Fruit fly (Drosophila melanogaster) whole organism, embryonic: Measurements from ENCODE around the gene Gs1l.

Experiments
- ATbp ChIP-seq: fragments of 200-800 bp; sonication (Bioruptor generic); optimal IDR thresholded peaks from 2 replicates; lab custom pipeline; 2017; ENCODE audit warnings: missing biosample characterization, mild to moderate bottlenecking, missing genetic modification characterization, missing genetic modification reagents
- Blimp-1 ChIP-seq: fragments of 200-800 bp; sonication (Bioruptor generic); optimal IDR thresholded peaks from 3 replicates; lab custom pipeline; 2018; ENCODE audit warnings: missing biosample characterization, missing genetic modification characterization, mild to moderate bottlenecking, moderate library complexity, missing genetic modification reagents
- CG10543 ChIP-seq: fragments of 200-800 bp; sonication (Bioruptor generic); optimal IDR thresholded peaks from 3 replicates; lab custom pipeline; 2017; ENCODE audit warnings: missing biosample characterization, mild to moderate bottlenecking, missing genetic modification characterization, moderate library complexity
- CG10959 ChIP-seq: fragments of 200-800 bp; sonication (Bioruptor generic); IDR thresholded peaks from 2 replicates; pipeline ENCODE4 v1.3.6; 2022; ENCODE audit warnings: missing biosample characterization, missing genetic modification characterization
- CG11695 ChIP-seq: fragments of 200-800 bp; sonication (Bioruptor generic); IDR thresholded peaks from 3 replicates; pipeline ENCODE4 v1.3.6; 2022; ENCODE audit warnings: missing biosample characterization, missing genetic modification characterization
- CG13296 ChIP-seq: fragments of 200-800 bp; sonication (Bioruptor generic); optimal IDR thresholded peaks from 3 replicates; lab custom pipeline; 2018; ENCODE audit warnings: missing biosample characterization, mild to moderate bottlenecking, missing genetic modification characterization
- CG13775 ChIP-seq: fragments of 200-800 bp; sonication (Bioruptor generic); optimal IDR thresholded peaks from 3 replicates; lab custom pipeline; 2017; ENCODE audit warnings: missing biosample characterization, mild to moderate bottlenecking, missing genetic modification characterization
- CG16779 ChIP-seq: fragments of 200-800 bp; sonication (Bioruptor generic); IDR thresholded peaks from 2 replicates; pipeline ENCODE4 v1.3.6; 2022; ENCODE audit warnings: missing biosample characterization, missing genetic modification characterization
- CG18476 ChIP-seq: fragments of 200-800 bp; sonication (Bioruptor generic); optimal IDR thresholded peaks from 2 replicates; lab custom pipeline; 2016; ENCODE audit warnings: missing biosample characterization, mild to moderate bottlenecking, missing genetic modification characterization
- CG18599 ChIP-seq: fragments of 200-800 bp; sonication (Bioruptor generic); optimal IDR thresholded peaks from 3 replicates; lab custom pipeline; 2017; ENCODE audit warnings: missing biosample characterization, missing genetic modification characterization, mild to moderate bottlenecking, moderate library complexity, missing genetic modification reagents
- CG18619 ChIP-seq: fragments of 200-800 bp; sonication (Bioruptor generic); optimal IDR thresholded peaks from 3 replicates; lab custom pipeline; 2017; ENCODE audit warnings: missing biosample characterization, mild to moderate bottlenecking, missing genetic modification characterization
- CG34224 ChIP-seq: fragments of 200-800 bp; sonication (Bioruptor generic); IDR thresholded peaks from 3 replicates; pipeline ENCODE4 v1.3.6; 2022; ENCODE audit warnings: missing biosample characterization, missing genetic modification characterization; ENCODE audit not compliant: partially characterized antibody
- CG6175 ChIP-seq: fragments of 200-800 bp; sonication (Bioruptor generic); IDR thresholded peaks from 3 replicates; pipeline ENCODE4 v1.3.6; 2022; ENCODE audit warnings: missing biosample characterization, missing genetic modification characterization
- CG7963 ChIP-seq: fragments of 200-800 bp; sonication (Bioruptor generic); IDR thresholded peaks from 3 replicates; pipeline ENCODE4 v1.3.6; 2022; ENCODE audit warnings: missing biosample characterization, missing genetic modification characterization; ENCODE audit not compliant: partially characterized antibody
- CG7987 ChIP-seq: fragments of 200-800 bp; sonication (Bioruptor generic); optimal IDR thresholded peaks from 2 replicates; lab custom pipeline; 2018; ENCODE audit warnings: missing biosample characterization, mild to moderate bottlenecking, missing genetic modification characterization, moderate library complexity
- CG9727 ChIP-seq: fragments of 200-800 bp; sonication (Bioruptor generic); optimal IDR thresholded peaks from 3 replicates; lab custom pipeline; 2017; ENCODE audit warnings: missing biosample characterization, mild to moderate bottlenecking, missing genetic modification characterization
- CkIIα-i1 ChIP-seq: fragments of 200-800 bp; sonication (Bioruptor generic); IDR thresholded peaks from 2 replicates; pipeline ENCODE4 v1.3.6; 2022; ENCODE audit warnings: missing biosample characterization, missing genetic modification characterization
- Dbx ChIP-seq: fragments of 200-800 bp; sonication (Bioruptor generic); IDR thresholded peaks from 3 replicates; pipeline ENCODE4 v1.3.6; 2022; ENCODE audit warnings: missing biosample characterization, missing genetic modification characterization
- Dip3 ChIP-seq: fragments of 200-800 bp; sonication (Bioruptor generic); optimal IDR thresholded peaks from 3 replicates; lab custom pipeline; 2016; ENCODE audit warnings: missing biosample characterization, missing genetic modification characterization
- Elba2 ChIP-seq: fragments of 200-800 bp; sonication (Bioruptor generic); optimal IDR thresholded peaks from 3 replicates; lab custom pipeline; 2016; ENCODE audit warnings: missing biosample characterization, missing genetic modification characterization
- H15 ChIP-seq: fragments of 200-800 bp; sonication (Bioruptor generic); IDR thresholded peaks from 3 replicates; pipeline ENCODE4 v1.3.6; 2022; ENCODE audit warnings: missing biosample characterization, missing genetic modification characterization
- HLH3B ChIP-seq: fragments of 200-800 bp; sonication (Bioruptor generic); IDR thresholded peaks from 2 replicates; pipeline ENCODE4 v1.3.6; 2022; ENCODE audit warnings: missing biosample characterization, missing genetic modification characterization
- HLH4C ChIP-seq: fragments of 200-800 bp; sonication (Bioruptor generic); IDR thresholded peaks from 3 replicates; pipeline ENCODE4 v1.3.6; 2022; ENCODE audit warnings: missing biosample characterization, missing genetic modification characterization; ENCODE audit not compliant: partially characterized antibody
- Lhr ChIP-seq: fragments of 200-800 bp; sonication (Bioruptor generic); optimal IDR thresholded peaks from 3 replicates; lab custom pipeline; 2017; ENCODE audit warnings: mild to moderate bottlenecking, missing biosample characterization, missing genetic modification reagents, missing genetic modification characterization
- Max ChIP-seq: fragments of 200-800 bp; sonication (Bioruptor generic); optimal IDR thresholded peaks from 2 replicates; lab custom pipeline; 2016; ENCODE audit warnings: missing biosample characterization, mild to moderate bottlenecking, missing genetic modification characterization
- Med ChIP-seq: fragments of 200-800 bp; sonication (Bioruptor generic); peaks from one replicate; lab custom pipeline; 2016; ENCODE audit warnings: missing biosample characterization, missing genetic modification characterization, mild to moderate bottlenecking, inconsistent platforms, moderate library complexity
- Sin3A ChIP-seq: fragments of >200 bp; optimal IDR thresholded peaks from 2 replicates; lab custom pipeline; 2018
- Sox100B ChIP-seq: fragments of 200-800 bp; sonication (Bioruptor generic); optimal IDR thresholded peaks from 3 replicates; lab custom pipeline; 2018; ENCODE audit warnings: missing biosample characterization, mild to moderate bottlenecking, missing genetic modification characterization
- Stat92E ChIP-seq, 3 experiments: fragments of >200 bp in 2 of 3; fragments of 200-800 bp in 1 of 3; sonication (Bioruptor generic) in 1 of 3; optimal IDR thresholded peaks; 2 replicates each; lab custom pipeline; 2017 to 2019; ENCODE audit warnings: missing biosample characterization in 3 of 3, missing genetic modification characterization in 3 of 3, mild to moderate bottlenecking in 1 of 3, moderate library complexity in 1 of 3
- aop ChIP-seq: fragments of 200-800 bp; sonication (Bioruptor generic); IDR thresholded peaks from 2 replicates; pipeline ENCODE4 v1.3.6; 2022; ENCODE audit warnings: missing biosample characterization, missing genetic modification characterization
- dpn ChIP-seq, 2 experiments: fragments of 200-800 bp; sonication (Bioruptor generic); optimal IDR thresholded peaks; 3 replicates each; lab custom pipeline; 2016; ENCODE audit warnings: missing biosample characterization in 2 of 2, missing genetic modification characterization in 2 of 2
- gt ChIP-seq: fragments of 200-800 bp; sonication (Bioruptor generic); IDR thresholded peaks from 2 replicates; pipeline ENCODE4 v1.3.6; 2022; ENCODE audit warnings: missing biosample characterization, missing genetic modification characterization
- ham ChIP-seq: fragments of 200-800 bp; sonication (Bioruptor generic); IDR thresholded peaks from 2 replicates; pipeline ENCODE4 v1.3.6; 2022; ENCODE audit warnings: missing biosample characterization, missing genetic modification characterization
- lab ChIP-seq: fragments of 200-800 bp; sonication (Bioruptor generic); optimal IDR thresholded peaks from 3 replicates; lab custom pipeline; 2017; ENCODE audit warnings: missing biosample characterization, missing genetic modification characterization, mild to moderate bottlenecking, moderate library complexity, missing genetic modification reagents
- lmd ChIP-seq: fragments of 200-800 bp; sonication (Bioruptor generic); IDR thresholded peaks from 2 replicates; pipeline ENCODE4 v1.3.6; 2022; ENCODE audit warnings: missing biosample characterization, missing genetic modification characterization
- nerfin-2 ChIP-seq: fragments of 200-800 bp; sonication (Bioruptor generic); IDR thresholded peaks from 2 replicates; pipeline ENCODE4 v1.3.6; 2022; ENCODE audit warnings: missing biosample characterization, missing genetic modification characterization; ENCODE audit not compliant: partially characterized antibody
- pb ChIP-seq: fragments of 200-800 bp; sonication (Bioruptor generic); optimal IDR thresholded peaks from 3 replicates; lab custom pipeline; 2016; ENCODE audit warnings: missing biosample characterization, missing genetic modification characterization
- pnt ChIP-seq: fragments of 200-800 bp; sonication (Bioruptor generic); optimal IDR thresholded peaks from 3 replicates; lab custom pipeline; 2016; ENCODE audit warnings: missing biosample characterization, missing genetic modification characterization
- pzg ChIP-seq: fragments of 200-800 bp; sonication (Bioruptor generic); optimal IDR thresholded peaks from 3 replicates; lab custom pipeline; 2018; ENCODE audit warnings: missing biosample characterization, mild to moderate bottlenecking, missing genetic modification characterization, moderate library complexity
- schlank ChIP-seq: fragments of 200-800 bp; sonication (Bioruptor generic); optimal IDR thresholded peaks from 2 replicates; lab custom pipeline; 2018; ENCODE audit warnings: missing biosample characterization, mild to moderate bottlenecking, missing genetic modification characterization
- sim ChIP-seq: fragments of 200-800 bp; sonication (Bioruptor generic); IDR thresholded peaks from 2 replicates; pipeline ENCODE4 v1.3.6; 2022; ENCODE audit warnings: missing biosample characterization, missing genetic modification characterization
- slbo ChIP-seq: fragments of 200-800 bp; sonication (Bioruptor generic); IDR thresholded peaks from 2 replicates; pipeline ENCODE4 v1.3.6; 2022; ENCODE audit warnings: missing biosample characterization, missing genetic modification characterization
- sqz ChIP-seq: fragments of 200-800 bp; sonication (Bioruptor generic); optimal IDR thresholded peaks from 3 replicates; lab custom pipeline; 2018; ENCODE audit warnings: missing biosample characterization, mild to moderate bottlenecking, missing genetic modification characterization
- stc ChIP-seq: fragments of 200-800 bp; sonication (Bioruptor generic); IDR thresholded peaks from 2 replicates; pipeline ENCODE4 v1.3.6; 2022; ENCODE audit warnings: missing biosample characterization, missing genetic modification characterization
- tup ChIP-seq: fragments of 200-800 bp; sonication (Bioruptor generic); optimal IDR thresholded peaks from 2 replicates; lab custom pipeline; 2016; ENCODE audit warnings: missing biosample characterization, mild to moderate bottlenecking, missing genetic modification characterization, moderate library complexity
- twi ChIP-seq: fragments of 200-800 bp; optimal IDR thresholded peaks from 2 replicates; lab custom pipeline; 2019; ENCODE audit warnings: missing biosample characterization, mild to moderate bottlenecking, missing genetic modification characterization, moderate library complexity
- unpg ChIP-seq: fragments of 200-800 bp; sonication (Bioruptor generic); optimal IDR thresholded peaks from 3 replicates; lab custom pipeline; 2018; ENCODE audit warnings: missing biosample characterization, mild to moderate bottlenecking, missing genetic modification characterization, moderate library complexity
- vvl ChIP-seq: fragments of 200-800 bp; sonication (Bioruptor generic); IDR thresholded peaks from 2 replicates; pipeline ENCODE4 v1.3.6; 2022; ENCODE audit warnings: missing biosample characterization, missing genetic modification characterization
- wor ChIP-seq: fragments of 200-800 bp; sonication (Bioruptor generic); IDR thresholded peaks from 2 replicates; pipeline ENCODE4 v1.3.6; 2022; ENCODE audit warnings: missing biosample characterization, missing genetic modification characterization
- zf30C ChIP-seq: fragments of 200-800 bp; sonication (Bioruptor generic); optimal IDR thresholded peaks from 3 replicates; lab custom pipeline; 2018; ENCODE audit warnings: missing biosample characterization, mild to moderate bottlenecking, missing genetic modification characterization

Gene Gs1l

dm6 chr2L:4448582-4449016 is 8.0 kb downstream of the Gs1l start, which contains the start of gene MFS18 (continued):
- TF ChIP-seq vvl (GFP tag; lab: Robert Waterston, UW) (peak; percentile 100), CG34224 (peak; percentile 74; the same call in 2 of the 3 replicates), lmd (peak; percentile 98), zf30C (GFP tag; lab: Kevin White, UChicago) (no peak), Lhr (GFP tag; lab: Kevin White, UChicago) (peak; percentile 89), CG11695 (peak; percentile 100), CG7963 (GFP tag; lab: Robert Waterston, UW) (peak; percentile 89), Sin3A (lab: Kevin White, UChicago) (no peak), Max (GFP tag; lab: Kevin White, UChicago) (peak; percentile 99), CG6175 (GFP tag; lab: Robert Waterston, UW) (peak; percentile 97), sim (GFP tag; lab: Robert Waterston, UW) (peak; percentile 99), CkIIα-i1 (peak; percentile 91), CG18599 (GFP tag; lab: Kevin White, UChicago) (peak; percentile 99), CG18619 (GFP tag; lab: Kevin White, UChicago) (peak; percentile 92), dpn (GFP tag; optimal IDR thresholded peaks at IDR 0.05; lab: Kevin White, UChicago) (peak; percentile 97 to 98), sqz (GFP tag; lab: Kevin White, UChicago) (no peak), CG7987 (peak; percentile 96), Dbx (GFP tag; lab: Robert Waterston, UW) (peak; percentile 98), Sox100B (GFP tag; lab: Kevin White, UChicago) (peak; percentile 97), HLH3B (GFP tag; lab: Robert Waterston, UW) (peak; percentile 99), HLH4C (GFP tag; lab: Robert Waterston, UW) (peak; percentile 93), Med (peak; percentile 97), stc (GFP tag; lab: Robert Waterston, UW) (peak; percentile 100), ATbp (GFP tag; lab: Kevin White, UChicago) (peak; percentile 93), wor (GFP tag; lab: Robert Waterston, UW) (peak; percentile 99), H15 (GFP tag; lab: Robert Waterston, UW) (peak; percentile 99), CG10959 (GFP tag; lab: Robert Waterston, UW) (peak; percentile 98), nerfin-2 (GFP tag; lab: Robert Waterston, UW) (peak; percentile 90), slbo (GFP tag; lab: Robert Waterston, UW) (peak; percentile 99), Stat92E (GFP tag; optimal IDR thresholded peaks at IDR 0.05; lab: Kevin White, UChicago) (peak in 1 of 3 experiments; percentile 96), ham (GFP tag; lab: Robert Waterston, UW) (peak; percentile 93), pzg (GFP tag; lab: Kevin White, UChicago) (peak; percentile 45), CG16779 (GFP tag; lab: Robert Waterston, UW) (peak; percentile 98), CG13296 (GFP tag; lab: Kevin White, UChicago) (peak; percentile 97), Blimp-1 (GFP tag; lab: Kevin White, UChicago) (peak; percentile 99), unpg (GFP tag; lab: Kevin White, UChicago) (peak; percentile 96), gt (GFP tag; lab: Robert Waterston, UW) (peak; percentile 96), Elba2 (GFP tag; lab: Kevin White, UChicago) (peak; percentile 72), pb (GFP tag; lab: Kevin White, UChicago) (peak; percentile 88), CG18476 (peak; percentile 95), aop (peak; percentile 93), lab (GFP tag; lab: Kevin White, UChicago) (peak; percentile 99), CG9727 (GFP tag; lab: Kevin White, UChicago) (peak; percentile 99), twi (peak; percentile 70), CG13775 (GFP tag; lab: Kevin White, UChicago) (peak; percentile 98), tup (GFP tag; lab: Kevin White, UChicago) (peak; percentile 89), CG10543 (GFP tag; lab: Kevin White, UChicago) (peak; percentile 81), Dip3 (GFP tag; lab: Kevin White, UChicago) (peak; percentile 82), pnt (GFP tag; lab: Kevin White, UChicago) (peak; percentile 66), schlank (tag; lab: Kevin White, UChicago) (peak; percentile 82)
